Worm (Caenorhabditis elegans) whole organism, L2 larva: ENCODE measurements around the gene F32D1.3.
A peak's percentile ranks its signal among the peaks of the same experiment; 100 is the strongest.

Experiments
- C34F6.9 ChIP-seq: fragments of 150-350 bp; optimal IDR thresholded peaks from 2 replicates; lab custom pipeline; 2014; ENCODE audit warnings: missing biosample characterization, missing genetic modification characterization
- F13H6.1 ChIP-seq: sonication (generic microtip); optimal IDR thresholded peaks from 2 replicates; lab custom pipeline; 2016; ENCODE audit warnings: missing genetic modification characterization, missing compliant biosample characterization
- R02D3.7 ChIP-seq: fragments of 150-350 bp; optimal IDR thresholded peaks from 2 replicates; lab custom pipeline; 2014; ENCODE audit warnings: missing biosample characterization, missing genetic modification characterization
- Y55F3AM.14 ChIP-seq: fragments of 200-800 bp; sonication (Bioruptor generic); optimal IDR thresholded peaks from 2 replicates; lab custom pipeline; 2018; ENCODE audit warnings: mild to moderate bottlenecking, missing genetic modification characterization, missing compliant biosample characterization
- ZK546.5 ChIP-seq: sonication (generic microtip); optimal IDR thresholded peaks from 2 replicates; lab custom pipeline; 2017; ENCODE audit warnings: missing biosample characterization, missing genetic modification characterization
- aly-2 ChIP-seq: fragments of 150-350 bp; optimal IDR thresholded peaks from 2 replicates; lab custom pipeline; 2014; ENCODE audit warnings: missing biosample characterization, missing genetic modification characterization
- ama-1 ChIP-seq: fragments of 150-350 bp; optimal IDR thresholded peaks from 2 replicates; lab custom pipeline; 2018; ENCODE audit warnings: inconsistent platforms
- blmp-1 ChIP-seq: sonication (generic microtip); optimal IDR thresholded peaks from 2 replicates; lab custom pipeline; 2017; ENCODE audit warnings: missing genetic modification characterization, mild to moderate bottlenecking, missing compliant biosample characterization, antibody characterized with exemption, moderate library complexity; ENCODE audit not compliant: insufficient read depth
- ceh-16 ChIP-seq: fragments of 150-350 bp; optimal IDR thresholded peaks from 2 replicates; lab custom pipeline; 2014; ENCODE audit warnings: missing biosample characterization, missing genetic modification characterization
- ceh-82 ChIP-seq: fragments of 150-350 bp; optimal IDR thresholded peaks from 2 replicates; lab custom pipeline; 2014; ENCODE audit warnings: missing biosample characterization, missing genetic modification characterization
- crh-2 ChIP-seq: sonication (generic microtip); optimal IDR thresholded peaks from 2 replicates; lab custom pipeline; 2017; ENCODE audit warnings: missing biosample characterization, missing genetic modification characterization
- dmd-4 ChIP-seq: sonication (generic microtip); optimal IDR thresholded peaks from 2 replicates; lab custom pipeline; 2017; ENCODE audit warnings: missing biosample characterization, missing genetic modification characterization
- egl-27 ChIP-seq: sonication (generic microtip); optimal IDR thresholded peaks from 3 replicates; lab custom pipeline; 2017; ENCODE audit warnings: missing biosample characterization, missing genetic modification reagents, missing genetic modification characterization
- elt-1 ChIP-seq: fragments of 150-350 bp; optimal IDR thresholded peaks from 2 replicates; lab custom pipeline; 2014; ENCODE audit warnings: missing biosample characterization, missing genetic modification characterization
- elt-3 ChIP-seq: sonication (generic microtip); optimal IDR thresholded peaks from 2 replicates; lab custom pipeline; 2017; ENCODE audit warnings: missing biosample characterization, missing genetic modification characterization
- fos-1 ChIP-seq: fragments of 150-350 bp; optimal IDR thresholded peaks from 2 replicates; lab custom pipeline; 2014; ENCODE audit warnings: missing biosample characterization, missing genetic modification characterization
- gmeb-1 ChIP-seq: fragments of 150-350 bp; optimal IDR thresholded peaks from 2 replicates; lab custom pipeline; 2014; ENCODE audit warnings: missing biosample characterization, missing genetic modification characterization
- lin-11 ChIP-seq: fragments of 150-350 bp; sonication (generic microtip); optimal IDR thresholded peaks from 2 replicates; lab custom pipeline; 2014; ENCODE audit warnings: missing biosample characterization, missing genetic modification characterization, inconsistent platforms, mixed read lengths
- lin-13 ChIP-seq: fragments of 150-350 bp; optimal IDR thresholded peaks from 2 replicates; lab custom pipeline; 2014; ENCODE audit warnings: missing biosample characterization, missing genetic modification reagents, missing genetic modification characterization
- lin-39 ChIP-seq: fragments of 150-350 bp; optimal IDR thresholded peaks from 2 replicates; lab custom pipeline; 2014; ENCODE audit warnings: missing biosample characterization, missing genetic modification reagents, missing genetic modification characterization
- lsy-2 ChIP-seq, 2 experiments: fragments of 150-350 bp in 1 of 2; sonication (generic microtip) in 1 of 2; optimal IDR thresholded peaks; 2 replicates each; lab custom pipeline; 2014 to 2017; ENCODE audit warnings: missing biosample characterization in 2 of 2, missing genetic modification characterization in 2 of 2
- mbf-1 ChIP-seq: sonication (generic microtip); optimal IDR thresholded peaks from 2 replicates; lab custom pipeline; 2017; ENCODE audit warnings: missing biosample characterization, missing genetic modification characterization
- mdl-1 ChIP-seq, 2 experiments: fragments of 150-350 bp in 1 of 2; sonication (generic microtip) in 1 of 2; optimal IDR thresholded peaks; 2 replicates each; lab custom pipeline; 2017; ENCODE audit warnings: missing biosample characterization in 2 of 2, missing genetic modification characterization in 2 of 2
- nhr-11 ChIP-seq: fragments of 150-350 bp; optimal IDR thresholded peaks from 2 replicates; lab custom pipeline; 2014; ENCODE audit warnings: missing biosample characterization, missing genetic modification characterization
- nhr-12 ChIP-seq: fragments of 150-350 bp; optimal IDR thresholded peaks from 2 replicates; lab custom pipeline; 2014; ENCODE audit warnings: missing biosample characterization, missing genetic modification characterization
- nhr-129 ChIP-seq: fragments of 150-350 bp; optimal IDR thresholded peaks from 2 replicates; lab custom pipeline; 2014; ENCODE audit warnings: missing biosample characterization, missing genetic modification characterization
- nhr-21 ChIP-seq: fragments of 150-350 bp; optimal IDR thresholded peaks from 2 replicates; lab custom pipeline; 2014; ENCODE audit warnings: missing biosample characterization, missing genetic modification characterization
- nhr-23 ChIP-seq: fragments of 150-350 bp; optimal IDR thresholded peaks from 2 replicates; lab custom pipeline; 2014; ENCODE audit warnings: missing biosample characterization, missing genetic modification reagents, missing genetic modification characterization
- nhr-237 ChIP-seq: fragments of 150-350 bp; optimal IDR thresholded peaks from 2 replicates; lab custom pipeline; 2014; ENCODE audit warnings: missing biosample characterization, missing genetic modification characterization
- nhr-25 ChIP-seq: fragments of 150-350 bp; sonication (generic microtip); optimal IDR thresholded peaks from 3 replicates; lab custom pipeline; 2014; ENCODE audit warnings: missing biosample characterization, missing genetic modification characterization
- nhr-6 ChIP-seq: fragments of 150-350 bp; optimal IDR thresholded peaks from 2 replicates; lab custom pipeline; 2014; ENCODE audit warnings: missing biosample characterization, missing genetic modification characterization
- peb-1 ChIP-seq: fragments of 150-350 bp; optimal IDR thresholded peaks from 2 replicates; lab custom pipeline; 2014; ENCODE audit warnings: missing biosample characterization, missing genetic modification characterization
- sem-4 ChIP-seq: fragments of 150-350 bp; optimal IDR thresholded peaks from 2 replicates; lab custom pipeline; 2014; ENCODE audit warnings: missing biosample characterization, missing genetic modification reagents, missing genetic modification characterization
- skn-1 ChIP-seq: sonication (generic microtip); optimal IDR thresholded peaks from 2 replicates; lab custom pipeline; 2017; ENCODE audit warnings: missing biosample characterization, missing genetic modification characterization
- sma-3 ChIP-seq: sonication (generic microtip); optimal IDR thresholded peaks from 2 replicates; lab custom pipeline; 2016; ENCODE audit warnings: missing genetic modification reagents, missing genetic modification characterization, missing compliant biosample characterization
- sma-9 ChIP-seq, 2 experiments: fragments of 150-350 bp in 1 of 2; sonication (generic microtip) in 1 of 2; optimal IDR thresholded peaks; 2 replicates each; lab custom pipeline; 2014 to 2016; ENCODE audit warnings: missing genetic modification characterization in 2 of 2, mild to moderate bottlenecking in 1 of 2, missing biosample characterization in 1 of 2, missing compliant biosample characterization in 1 of 2, missing genetic modification reagents in 1 of 2, moderate library complexity in 1 of 2
- snpc-4 ChIP-seq: fragments of 150-350 bp; optimal IDR thresholded peaks from 2 replicates; lab custom pipeline; 2014; ENCODE audit warnings: missing biosample characterization, missing genetic modification characterization
- unc-39 ChIP-seq: fragments of 150-350 bp; optimal IDR thresholded peaks from 2 replicates; lab custom pipeline; 2014; ENCODE audit warnings: missing biosample characterization, missing genetic modification characterization
- unc-55 ChIP-seq: fragments of 150-350 bp; sonication (generic microtip); optimal IDR thresholded peaks from 3 replicates; lab custom pipeline; 2014; ENCODE audit warnings: missing biosample characterization, missing genetic modification reagents, missing genetic modification characterization
- unc-62 ChIP-seq: fragments of 150-350 bp; optimal IDR thresholded peaks from 2 replicates; lab custom pipeline; 2014; ENCODE audit warnings: missing biosample characterization, missing genetic modification reagents, missing genetic modification characterization
- zag-1 ChIP-seq: fragments of 150-350 bp; optimal IDR thresholded peaks from 2 replicates; lab custom pipeline; 2014; ENCODE audit warnings: missing biosample characterization, missing genetic modification characterization
- ztf-1 ChIP-seq: fragments of 200-800 bp; sonication (Bioruptor generic); conservative IDR thresholded peaks from 2 replicates; pipeline ENCODE4 v1.3.6; 2022; ENCODE audit warnings: missing genetic modification characterization, missing compliant biosample characterization

The F32D1.3 gene

ce11 chrV:4361505-4361904 lies at the start of gene F32D1.3:
TSS of gene F32D1.3 (minus strand) at chrV:4361569.
- TF ChIP-seq nhr-23 (tag; lab: Kevin White, UChicago) (no peak), nhr-129 (tag; lab: Kevin White, UChicago) (no peak), sma-3 (GFP tag; lab: Kevin White, UChicago) (no peak), sma-9 (GFP tag; optimal IDR thresholded peaks at IDR 0.05; lab: Kevin White, UChicago) (peak; percentile 53), sma-9 (tag; optimal IDR thresholded peaks at IDR 0.05; lab: Kevin White, UChicago) (no peak), lin-11 (tag; lab: Kevin White, UChicago) (no peak), mbf-1 (no peak), nhr-11 (tag; lab: Kevin White, UChicago) (no peak), nhr-21 (tag; lab: Kevin White, UChicago) (no peak), zag-1 (tag; lab: Kevin White, UChicago) (no peak), peb-1 (tag; lab: Kevin White, UChicago) (no peak), unc-39 (tag; lab: Kevin White, UChicago) (no peak), lsy-2 (tag; optimal IDR thresholded peaks at IDR 0.05; lab: Kevin White, UChicago) (no peak), nhr-25 (tag; lab: Kevin White, UChicago) (peak; percentile 31), snpc-4 (tag; lab: Kevin White, UChicago) (no peak), egl-27 (no peak), ceh-16 (peak; percentile 43), blmp-1 (no peak), ama-1 (lab: Kevin White, UChicago) (no peak), aly-2 (tag; lab: Kevin White, UChicago) (no peak), unc-55 (no peak), ceh-82 (tag; lab: Kevin White, UChicago) (no peak), elt-1 (tag; lab: Kevin White, UChicago) (peak; percentile 10), gmeb-1 (tag; lab: Kevin White, UChicago) (no peak), dmd-4 (tag; lab: Kevin White, UChicago) (no peak), elt-3 (tag; lab: Kevin White, UChicago) (no peak), mdl-1 (tag; optimal IDR thresholded peaks at IDR 0.05; lab: Kevin White, UChicago) (peak in 1 of 2 experiments; percentile 31), nhr-6 (tag; lab: Kevin White, UChicago) (no peak), ZK546.5 (tag; lab: Kevin White, UChicago) (no peak)

ce11 chrV:4410643-4411042 lies 49.3 kb upstream of the F32D1.3 start, which contains the start of gene Y47D7A.3:
TSS of gene Y47D7A.3 (plus strand) at chrV:4410943.
- TF ChIP-seq F13H6.1 (tag; lab: Kevin White, UChicago) (no peak), ceh-16 (no peak), mbf-1 (no peak), Y55F3AM.14 (no peak), nhr-11 (tag; lab: Kevin White, UChicago) (no peak), unc-39 (tag; lab: Kevin White, UChicago) (no peak), dmd-4 (tag; lab: Kevin White, UChicago) (no peak), unc-62 (GFP tag; lab: Kevin White, UChicago) (no peak), sem-4 (tag; lab: Kevin White, UChicago) (no peak), unc-55 (no peak), C34F6.9 (tag; lab: Kevin White, UChicago) (no peak), zag-1 (tag; lab: Kevin White, UChicago) (no peak), lin-11 (tag; lab: Kevin White, UChicago) (no peak), R02D3.7 (tag; lab: Kevin White, UChicago) (no peak), snpc-4 (tag; lab: Kevin White, UChicago) (no peak), lin-13 (no peak), nhr-129 (tag; lab: Kevin White, UChicago) (no peak), skn-1 (tag; lab: Kevin White, UChicago) (no peak), nhr-25 (tag; lab: Kevin White, UChicago) (no peak)

- TF ChIP-seq aly-2 (tag; lab: Kevin White, UChicago) (no peak), nhr-6 (tag; lab: Kevin White, UChicago) (no peak), nhr-12 (no peak), ceh-16 (no peak)
These were observed 46.1 kb upstream of the F32D1.3 start, which contains the start of gene nhr-118 for ce11 chrV:4407519-4407918. TSS of gene nhr-118 (plus strand) at chrV:4407819.

- TF ChIP-seq aly-2 (tag; lab: Kevin White, UChicago): no peak
- TF ChIP-seq C34F6.9 (tag; lab: Kevin White, UChicago): no peak
- TF ChIP-seq nhr-12: no peak
- TF ChIP-seq unc-62 (GFP tag; lab: Kevin White, UChicago): no peak
- no peak for TF ChIP-seq nhr-21 (tag; lab: Kevin White, UChicago)
- TF ChIP-seq fos-1 (tag; lab: Kevin White, UChicago): no peak
- no peak for TF ChIP-seq mbf-1
- TF ChIP-seq nhr-237 (tag; lab: Kevin White, UChicago): no peak
- TF ChIP-seq lin-11 (tag; lab: Kevin White, UChicago): no peak
- no peak for TF ChIP-seq lsy-2 (tag; optimal IDR thresholded peaks at IDR 0.05; lab: Kevin White, UChicago)
- TF ChIP-seq crh-2 (tag; lab: Kevin White, UChicago): no peak
- no peak for TF ChIP-seq ztf-1 (GFP tag; lab: Robert Waterston, UW)
- no peak for TF ChIP-seq lin-39 (tag; lab: Kevin White, UChicago)
- TF ChIP-seq sma-9 (GFP tag; optimal IDR thresholded peaks at IDR 0.05; lab: Kevin White, UChicago): no peak
- TF ChIP-seq sma-9 (tag; optimal IDR thresholded peaks at IDR 0.05; lab: Kevin White, UChicago): no peak
- no peak for TF ChIP-seq ama-1 (lab: Kevin White, UChicago)
- no peak for TF ChIP-seq skn-1 (tag; lab: Kevin White, UChicago)
- no peak for TF ChIP-seq zag-1 (tag; lab: Kevin White, UChicago)
- TF ChIP-seq nhr-6 (tag; lab: Kevin White, UChicago): no peak
- TF ChIP-seq, all 48 proteins: peak for 0
These were observed 40.5 kb upstream of the F32D1.3 start, which contains the start of gene F13A2.5 for ce11 chrV:4401865-4402264. TSS of gene F13A2.5 (minus strand) at chrV:4401965.
